Worm (Caenorhabditis elegans) whole organism, L1 larva: Measurements from ENCODE around the gene B0496.2.
A peak's percentile ranks its signal among the peaks of the same experiment; 100 is the strongest.

Source experiments
- Y116A8C.19 ChIP-seq: sonication (generic microtip); optimal IDR thresholded peaks from 2 replicates; lab custom pipeline; 2016; ENCODE audit warnings: missing compliant biosample characterization, missing genetic modification characterization, borderline replicate concordance
- aha-1 ChIP-seq: fragments of 150-350 bp; optimal IDR thresholded peaks from 2 replicates; lab custom pipeline; 2014; ENCODE audit warnings: missing biosample characterization, missing genetic modification characterization
- aly-2 ChIP-seq: fragments of 150-350 bp; optimal IDR thresholded peaks from 2 replicates; lab custom pipeline; 2014; ENCODE audit warnings: missing biosample characterization, missing genetic modification characterization
- ceh-90 ChIP-seq: sonication (generic microtip); optimal IDR thresholded peaks from 2 replicates; lab custom pipeline; 2016; ENCODE audit warnings: missing genetic modification characterization, missing compliant biosample characterization
- ces-1 ChIP-seq: fragments of 150-350 bp; optimal IDR thresholded peaks from 2 replicates; lab custom pipeline; 2014; ENCODE audit warnings: missing biosample characterization, missing genetic modification reagents, missing genetic modification characterization
- efl-1 ChIP-seq, 4 experiments: fragments of 150-350 bp; optimal IDR thresholded peaks in 3 of 4; peaks in 1 of 4; 1 replicate in 1 of 4; 2 replicates in 3 of 4; lab custom pipeline; 2014; ENCODE audit warnings: missing biosample characterization in 2 of 4, missing genetic modification characterization in 2 of 4, missing genetic modification reagents in 2 of 4
- efl-3 ChIP-seq: fragments of 200-800 bp; sonication (Bioruptor generic); optimal IDR thresholded peaks from 2 replicates; lab custom pipeline; 2018; ENCODE audit warnings: mild to moderate bottlenecking, missing genetic modification characterization, missing compliant biosample characterization
- elt-2 ChIP-seq: sonication (generic microtip); optimal IDR thresholded peaks from 2 replicates; lab custom pipeline; 2016; ENCODE audit warnings: missing genetic modification characterization, mild to moderate bottlenecking, inconsistent platforms, missing compliant biosample characterization, missing genetic modification reagents
- ets-5 ChIP-seq: fragments of 200-800 bp; sonication (Bioruptor generic); IDR thresholded peaks from 2 replicates; pipeline ENCODE4 v1.3.6; 2022; ENCODE audit warnings: missing genetic modification characterization, missing compliant biosample characterization
- fos-1 ChIP-seq: fragments of 150-350 bp; optimal IDR thresholded peaks from 2 replicates; lab custom pipeline; 2014; ENCODE audit warnings: missing biosample characterization, missing genetic modification characterization
- hpl-2 ChIP-seq: fragments of 150-350 bp; optimal IDR thresholded peaks from 2 replicates; lab custom pipeline; 2014; ENCODE audit warnings: missing biosample characterization, missing genetic modification reagents, missing genetic modification characterization
- irx-1 ChIP-seq: sonication (generic microtip); optimal IDR thresholded peaks from 2 replicates; lab custom pipeline; 2016; ENCODE audit warnings: missing genetic modification characterization, missing compliant biosample characterization
- jun-1 ChIP-seq: fragments of 150-350 bp; optimal IDR thresholded peaks from 2 replicates; lab custom pipeline; 2014; ENCODE audit warnings: missing biosample characterization, missing genetic modification reagents, missing genetic modification characterization
- lin-15B ChIP-seq: fragments of 150-350 bp; sonication (generic microtip); optimal IDR thresholded peaks from 3 replicates; lab custom pipeline; 2014; ENCODE audit warnings: missing biosample characterization, missing genetic modification characterization
- lin-35 ChIP-seq, 2 experiments: fragments of 150-350 bp; optimal IDR thresholded peaks; 2 replicates each; lab custom pipeline; 2014; ENCODE audit warnings: missing biosample characterization in 2 of 2, missing genetic modification characterization in 2 of 2, missing genetic modification reagents in 2 of 2
- lsy-2 ChIP-seq, 2 experiments: fragments of 150-350 bp; optimal IDR thresholded peaks; 2 replicates each; lab custom pipeline; 2014; ENCODE audit warnings: missing biosample characterization in 2 of 2, missing genetic modification characterization in 2 of 2
- mab-9 ChIP-seq: fragments of 200-800 bp; sonication (Bioruptor generic); IDR thresholded peaks from 2 replicates; pipeline ENCODE4 v1.3.6; 2022; ENCODE audit warnings: missing genetic modification reagents, missing genetic modification characterization, missing compliant biosample characterization
- mdl-1 ChIP-seq, 2 experiments: fragments of 150-350 bp; optimal IDR thresholded peaks; 2 replicates each; lab custom pipeline; 2014 to 2017; ENCODE audit warnings: missing biosample characterization in 2 of 2, missing genetic modification characterization in 2 of 2, inconsistent platforms in 1 of 2
- mef-2 ChIP-seq: fragments of 150-350 bp; optimal IDR thresholded peaks from 2 replicates; lab custom pipeline; 2014; ENCODE audit warnings: missing biosample characterization, missing genetic modification characterization
- mep-1 ChIP-seq: fragments of 150-350 bp; optimal IDR thresholded peaks from 2 replicates; lab custom pipeline; 2014; ENCODE audit warnings: missing biosample characterization, missing genetic modification characterization
- nhr-11 ChIP-seq: fragments of 150-350 bp; optimal IDR thresholded peaks from 2 replicates; lab custom pipeline; 2014; ENCODE audit warnings: missing biosample characterization, missing genetic modification characterization
- nhr-12 ChIP-seq: sonication (generic microtip); optimal IDR thresholded peaks from 2 replicates; lab custom pipeline; 2017; ENCODE audit warnings: missing biosample characterization, missing genetic modification characterization
- nhr-19 ChIP-seq: fragments of 200-800 bp; sonication (Bioruptor generic); conservative IDR thresholded peaks from 2 replicates; pipeline ENCODE4 v1.3.6; 2022; ENCODE audit warnings: missing genetic modification characterization, missing compliant biosample characterization
- nhr-20 ChIP-seq: sonication (generic microtip); optimal IDR thresholded peaks from 2 replicates; lab custom pipeline; 2016; ENCODE audit warnings: mild to moderate bottlenecking, missing genetic modification characterization, missing compliant biosample characterization
- nhr-237 ChIP-seq: fragments of 150-350 bp; optimal IDR thresholded peaks from 2 replicates; lab custom pipeline; 2014; ENCODE audit warnings: missing biosample characterization, missing genetic modification characterization
- nhr-28 ChIP-seq: fragments of 150-350 bp; optimal IDR thresholded peaks from 2 replicates; lab custom pipeline; 2014; ENCODE audit warnings: missing biosample characterization, missing genetic modification characterization
- nhr-76 ChIP-seq: sonication (generic microtip); optimal IDR thresholded peaks from 2 replicates; lab custom pipeline; 2017; ENCODE audit warnings: missing biosample characterization, missing genetic modification characterization
- nhr-90 ChIP-seq: sonication (generic microtip); optimal IDR thresholded peaks from 2 replicates; lab custom pipeline; 2016; ENCODE audit warnings: mild to moderate bottlenecking, missing genetic modification characterization, missing compliant biosample characterization; ENCODE audit not compliant: poor library complexity
- pqm-1 ChIP-seq: sonication (generic microtip); optimal IDR thresholded peaks from 3 replicates; lab custom pipeline; 2017; ENCODE audit warnings: missing biosample characterization, missing genetic modification characterization
- sox-4 ChIP-seq: sonication (generic microtip); optimal IDR thresholded peaks from 2 replicates; lab custom pipeline; 2016; ENCODE audit warnings: missing genetic modification characterization, missing compliant biosample characterization
- sup-37 ChIP-seq: fragments of 200-800 bp; sonication (Bioruptor generic); optimal IDR thresholded peaks from 2 replicates; lab custom pipeline; 2018; ENCODE audit warnings: mild to moderate bottlenecking, missing genetic modification characterization, missing compliant biosample characterization
- unc-130 ChIP-seq: fragments of 150-350 bp; optimal IDR thresholded peaks from 2 replicates; lab custom pipeline; 2017; ENCODE audit warnings: missing biosample characterization, missing genetic modification characterization, inconsistent platforms
- vab-15 ChIP-seq: sonication (generic microtip); optimal IDR thresholded peaks from 2 replicates; lab custom pipeline; 2017; ENCODE audit warnings: missing genotype, mild to moderate bottlenecking, missing genetic modification characterization, missing compliant biosample characterization
- ztf-11 ChIP-seq, 2 experiments: sonication (generic microtip); optimal IDR thresholded peaks; 2 replicates each; lab custom pipeline; 2016 to 2017; ENCODE audit warnings: missing genetic modification characterization in 2 of 2, missing biosample characterization in 1 of 2, missing compliant biosample characterization in 1 of 2

B0496.2 gene

ce11 chrIV:7487554-7488456 lies 40.1 kb downstream of the B0496.2 start, which contains the start of the genes his-60 and his-59 (continued):
- TF ChIP-seq nhr-19 (GFP tag; lab: Robert Waterston, UW) (peak; percentile 41), Y116A8C.19 (tag; lab: Kevin White, UChicago) (no peak), nhr-12 (tag; lab: Kevin White, UChicago) (no peak), nhr-90 (tag; lab: Kevin White, UChicago) (peak; percentile 63), ztf-11 (tag; optimal IDR thresholded peaks at IDR 0.05; lab: Kevin White, UChicago) (peak in 1 of 2 experiments; percentile 93), unc-130 (no peak), mep-1 (tag; lab: Kevin White, UChicago) (peak; percentile 58), mef-2 (tag; lab: Kevin White, UChicago) (no peak), lsy-2 (tag; optimal IDR thresholded peaks at IDR 0.05; lab: Kevin White, UChicago) (no peak)
- TF ChIP-seq, all 84 proteins: peak for 21

ce11 chrIV:7488457-7488783 lies 40.8 kb downstream of the B0496.2 start:
- TF ChIP-seq nhr-28 (tag; lab: Kevin White, UChicago), result no peak

ce11 chrIV:7491464-7491863 lies 43.8 kb downstream of the B0496.2 start, which contains the start of gene F55G1.1:
Gene F55G1.1 (plus strand): TSS chrIV:7491764.
- TF ChIP-seq lin-35 (GFP tag; optimal IDR thresholded peaks at IDR 0.05; lab: Kevin White, UChicago) (no peak), mef-2 (tag; lab: Kevin White, UChicago) (no peak), pqm-1 (tag; lab: Kevin White, UChicago) (no peak), Y116A8C.19 (tag; lab: Kevin White, UChicago) (no peak), ztf-11 (tag; optimal IDR thresholded peaks at IDR 0.05; lab: Kevin White, UChicago) (no peak), vab-15 (tag; lab: Kevin White, UChicago) (no peak), nhr-11 (tag; lab: Kevin White, UChicago) (no peak), mab-9 (GFP tag; lab: Robert Waterston, UW) (no peak)

- TF ChIP-seq aly-2 (tag; lab: Kevin White, UChicago) (no peak), lin-15B (no peak), nhr-237 (tag; lab: Kevin White, UChicago) (no peak), efl-1 (optimal IDR thresholded peaks at IDR 0.05; lab: Kevin White, UChicago) (no peak), efl-1 (GFP tag; optimal IDR thresholded peaks at IDR 0.05 in 1 of 2; lab: Kevin White, UChicago) (no peak), sup-37 (GFP tag; lab: Kevin White, UChicago) (no peak), nhr-76 (tag; lab: Kevin White, UChicago) (no peak), elt-2 (tag; lab: Kevin White, UChicago) (peak; percentile 28), ceh-90 (tag; lab: Kevin White, UChicago) (no peak), nhr-20 (peak; percentile 4), nhr-19 (GFP tag; lab: Robert Waterston, UW) (no peak), jun-1 (tag; lab: Kevin White, UChicago) (no peak), ets-5 (GFP tag; lab: Robert Waterston, UW) (no peak), irx-1 (tag; lab: Kevin White, UChicago) (no peak), mep-1 (tag; lab: Kevin White, UChicago) (no peak), hpl-2 (GFP tag; lab: Kevin White, UChicago) (no peak), nhr-12 (tag; lab: Kevin White, UChicago) (no peak), efl-3 (GFP tag; lab: Kevin White, UChicago) (no peak)
These were observed 49.5 kb downstream of the B0496.2 start for ce11 chrIV:7497205-7497604.

ce11 chrIV:7497750-7498149 lies 50.1 kb downstream of the B0496.2 start, which contains the start of gene egas-4:
Gene egas-4 (minus strand): TSS chrIV:7497850.
- TF ChIP-seq vab-15 (tag; lab: Kevin White, UChicago), result no peak
- no peak for TF ChIP-seq mdl-1 (tag; optimal IDR thresholded peaks at IDR 0.05; lab: Kevin White, UChicago)
- no peak for TF ChIP-seq nhr-90 (tag; lab: Kevin White, UChicago)
- no peak for TF ChIP-seq hpl-2 (GFP tag; lab: Kevin White, UChicago)
- no peak for TF ChIP-seq Y116A8C.19 (tag; lab: Kevin White, UChicago)
- no peak for TF ChIP-seq fos-1 (tag; lab: Kevin White, UChicago)
- TF ChIP-seq sox-4 (tag; lab: Kevin White, UChicago), result no peak
- no peak for TF ChIP-seq pqm-1 (tag; lab: Kevin White, UChicago)
- TF ChIP-seq aha-1 (tag; lab: Kevin White, UChicago), result no peak
- TF ChIP-seq ces-1 (GFP tag; lab: Kevin White, UChicago), result no peak
- no peak for TF ChIP-seq lin-15B
